Fruit fly (Drosophila melanogaster) whole organism, embryonic: ENCODE measurements around the gene mRpL30.

Experiments used
- CG10274 ChIP-seq: fragments of 200-800 bp; sonication (Bioruptor generic); optimal IDR thresholded peaks from 3 replicates; lab custom pipeline; 2017; ENCODE audit warnings: missing biosample characterization, mild to moderate bottlenecking, missing genetic modification characterization
- CG31224 ChIP-seq: fragments of 200-800 bp; sonication (Bioruptor generic); IDR thresholded peaks from 2 replicates; pipeline ENCODE4 v1.3.6; 2022; ENCODE audit warnings: missing biosample characterization, missing genetic modification characterization
- CrebB ChIP-seq: fragments of 200-800 bp; sonication (Bioruptor generic); optimal IDR thresholded peaks from 3 replicates; lab custom pipeline; 2018; ENCODE audit warnings: missing biosample characterization, mild to moderate bottlenecking, missing genetic modification characterization
- Dad ChIP-seq: fragments of 200-800 bp; sonication (Bioruptor generic); optimal IDR thresholded peaks from 3 replicates; lab custom pipeline; 2016; ENCODE audit warnings: missing biosample characterization, missing genetic modification characterization
- Dref ChIP-seq: fragments of 200-800 bp; sonication (Bioruptor generic); IDR thresholded peaks from 2 replicates; pipeline ENCODE4 v1.3.6; 2022; ENCODE audit warnings: missing biosample characterization, missing genetic modification characterization
- tx ChIP-seq: fragments of 200-800 bp; sonication (Bioruptor generic); optimal IDR thresholded peaks from 2 replicates; lab custom pipeline; 2016; ENCODE audit warnings: missing biosample characterization, missing genetic modification characterization

DNA sequence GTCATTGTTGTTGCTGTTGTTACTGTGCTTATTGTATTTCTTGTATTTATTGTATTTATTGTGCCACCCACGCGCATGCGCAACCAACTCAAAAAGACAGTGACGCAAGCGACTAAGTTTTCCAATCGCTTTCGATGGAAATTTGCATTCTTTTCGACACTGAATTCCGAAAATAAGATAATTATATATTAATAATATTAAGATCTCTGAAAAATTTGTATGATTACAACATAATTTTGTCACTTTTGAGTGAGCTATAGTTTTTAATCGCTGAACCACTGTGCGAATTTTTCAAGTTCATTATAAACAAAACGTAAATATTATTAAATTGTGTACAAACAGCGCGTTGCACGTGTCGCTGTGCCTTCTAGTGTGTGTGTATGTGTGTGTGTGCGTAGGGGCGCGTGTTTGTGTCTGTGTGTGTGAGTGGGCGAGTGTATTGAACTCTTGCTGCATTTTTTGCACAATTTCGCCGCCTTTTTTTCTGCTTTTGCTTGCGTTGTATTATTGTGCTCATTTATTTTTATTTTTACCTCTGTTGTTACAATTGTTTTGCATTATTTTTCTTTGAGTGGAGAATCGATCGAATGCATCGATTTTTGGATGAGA, 31.9 kb upstream of the mRpL30 start:
- no peak for TF ChIP-seq CG10274 (GFP tag; lab: Kevin White, UChicago)
- TF ChIP-seq tx = no peak
- no peak for TF ChIP-seq Dad (GFP tag; lab: Kevin White, UChicago)
- TF ChIP-seq CG31224 = no peak
- TF ChIP-seq CrebB = no peak
- no peak for TF ChIP-seq Dref (GFP tag; lab: Robert Waterston, UW)
